Fruit fly (Drosophila melanogaster) Kc167 (cell line): ENCODE results near the gene CG3739.

Experiments used
- Sin3A ChIP-seq: fragments of >200 bp; optimal IDR thresholded peaks from 2 replicates; lab custom pipeline; 2018; ENCODE audit warnings: missing external identifiers
- insv ChIP-seq: fragments of >200 bp; optimal IDR thresholded peaks from 3 replicates; lab custom pipeline; 2018; ENCODE audit warnings: missing external identifiers
- psq ChIP-seq: fragments of >200 bp; optimal IDR thresholded peaks from 2 replicates; lab custom pipeline; 2017; ENCODE audit warnings: missing external identifiers
- ttk ChIP-seq: sonication (Bioruptor generic); optimal IDR thresholded peaks from 2 replicates; lab custom pipeline; 2017; ENCODE audit warnings: missing external identifiers

DNA sequence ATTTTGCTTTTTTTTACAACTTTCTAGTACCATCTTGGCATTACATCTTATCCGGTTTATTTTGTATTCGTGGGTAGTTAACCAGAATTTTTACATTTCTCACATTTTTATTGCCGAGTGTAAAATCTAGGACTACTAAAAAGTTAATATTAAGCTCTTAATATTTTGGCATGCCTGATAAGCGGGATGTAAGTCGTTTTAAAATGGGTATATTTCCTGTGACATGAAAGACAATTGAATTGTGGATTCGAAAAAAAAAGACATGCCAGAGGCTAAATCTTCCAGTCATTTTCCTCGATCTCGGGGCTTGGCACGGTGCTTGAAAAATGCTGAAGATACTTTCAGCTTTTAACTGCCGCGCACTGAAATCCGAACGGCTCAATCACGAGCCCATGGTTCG, 16.0 kb upstream of the CG3739 start, which contains the start of gene CG31245:
- TF ChIP-seq psq (no peak), Sin3A (lab: Kevin White, UChicago) (no peak), insv (lab: Kevin White, UChicago) (no peak), ttk (lab: Kevin White, UChicago) (no peak)
